Fruit fly (Drosophila melanogaster) whole organism, embryonic: ENCODE measurements around the gene CG3119.

Experiments used
- ATbp ChIP-seq: fragments of 200-800 bp; sonication (Bioruptor generic); optimal IDR thresholded peaks from 2 replicates; lab custom pipeline; 2017; ENCODE audit warnings: missing biosample characterization, mild to moderate bottlenecking, missing genetic modification characterization, missing genetic modification reagents
- B-H2 ChIP-seq: fragments of 200-800 bp; sonication (Bioruptor generic); optimal IDR thresholded peaks from 2 replicates; lab custom pipeline; 2018; ENCODE audit warnings: missing biosample characterization, mild to moderate bottlenecking, missing genetic modification characterization
- CG10147 ChIP-seq: fragments of 200-800 bp; sonication (Bioruptor generic); optimal IDR thresholded peaks from 2 replicates; lab custom pipeline; 2019; ENCODE audit warnings: missing biosample characterization, mild to moderate bottlenecking, missing genetic modification characterization, moderate library complexity
- CG1024 ChIP-seq: fragments of 200-800 bp; sonication (Bioruptor generic); IDR thresholded peaks from 2 replicates; pipeline ENCODE4 v1.3.6; 2022; ENCODE audit warnings: missing biosample characterization, missing genetic modification characterization
- CG11247 ChIP-seq: fragments of 200-800 bp; sonication (Bioruptor generic); IDR thresholded peaks from 2 replicates; pipeline ENCODE4 v1.3.6; 2022; ENCODE audit warnings: missing biosample characterization, missing genetic modification characterization
- CG11560 ChIP-seq: fragments of 200-800 bp; sonication (Bioruptor generic); IDR thresholded peaks from 3 replicates; pipeline ENCODE4 v1.3.6; 2022; ENCODE audit warnings: missing biosample characterization, missing genetic modification characterization
- CG12104 ChIP-seq: fragments of 200-800 bp; sonication (Bioruptor generic); optimal IDR thresholded peaks from 3 replicates; lab custom pipeline; 2016; ENCODE audit warnings: missing biosample characterization, missing genetic modification characterization
- CG12942 ChIP-seq: fragments of 200-800 bp; sonication (Bioruptor generic); optimal IDR thresholded peaks from 3 replicates; lab custom pipeline; 2016; ENCODE audit warnings: missing biosample characterization, missing genetic modification characterization
- CG14667 ChIP-seq: fragments of 200-800 bp; sonication (Bioruptor generic); IDR thresholded peaks from 2 replicates; pipeline ENCODE4 v1.3.6; 2022; ENCODE audit warnings: missing biosample characterization, missing genetic modification characterization
- CG14860 ChIP-seq: fragments of 200-800 bp; sonication (Bioruptor generic); IDR thresholded peaks from 3 replicates; pipeline ENCODE4 v1.3.6; 2022; ENCODE audit warnings: missing biosample characterization, missing genetic modification characterization; ENCODE audit not compliant: partially characterized antibody
- CG15696 ChIP-seq: fragments of 200-800 bp; sonication (Bioruptor generic); optimal IDR thresholded peaks from 2 replicates; lab custom pipeline; 2019; ENCODE audit warnings: missing biosample characterization, mild to moderate bottlenecking, missing genetic modification characterization, moderate library complexity
- CG17612 ChIP-seq: fragments of 200-800 bp; sonication (Bioruptor generic); IDR thresholded peaks from 2 replicates; pipeline ENCODE4 v1.3.6; 2022; ENCODE audit warnings: missing biosample characterization, missing genetic modification characterization
- CG17912 ChIP-seq: fragments of 200-800 bp; sonication (Bioruptor generic); optimal IDR thresholded peaks from 2 replicates; lab custom pipeline; 2018; ENCODE audit warnings: missing biosample characterization, mild to moderate bottlenecking, missing genetic modification characterization
- CG2678 ChIP-seq: fragments of 200-800 bp; sonication (Bioruptor generic); optimal IDR thresholded peaks from 3 replicates; lab custom pipeline; 2019; ENCODE audit warnings: missing biosample characterization, mild to moderate bottlenecking, missing genetic modification characterization, moderate library complexity
- CG2889 ChIP-seq: fragments of 200-800 bp; sonication (Bioruptor generic); IDR thresholded peaks from 3 replicates; pipeline ENCODE4 v1.3.6; 2022; ENCODE audit warnings: missing biosample characterization, missing genetic modification characterization
- CG31224 ChIP-seq: fragments of 200-800 bp; sonication (Bioruptor generic); IDR thresholded peaks from 2 replicates; pipeline ENCODE4 v1.3.6; 2022; ENCODE audit warnings: missing biosample characterization, missing genetic modification characterization
- CG31441 ChIP-seq: fragments of 200-800 bp; sonication (Bioruptor generic); IDR thresholded peaks from 2 replicates; pipeline ENCODE4 v1.3.6; 2022; ENCODE audit warnings: missing biosample characterization, missing genetic modification characterization
- CG3163 ChIP-seq: fragments of 200-800 bp; sonication (Bioruptor generic); optimal IDR thresholded peaks from 3 replicates; lab custom pipeline; 2016; ENCODE audit warnings: missing biosample characterization, missing genetic modification characterization
- CG32767 ChIP-seq: fragments of 200-800 bp; sonication (Bioruptor generic); IDR thresholded peaks from 2 replicates; pipeline ENCODE4 v1.3.6; 2022; ENCODE audit warnings: missing biosample characterization, missing genetic modification characterization
- CG33557 ChIP-seq: fragments of 200-800 bp; sonication (Bioruptor generic); optimal IDR thresholded peaks from 2 replicates; lab custom pipeline; 2019; ENCODE audit warnings: missing biosample characterization, mild to moderate bottlenecking, missing genetic modification characterization, moderate library complexity
- CG34422 ChIP-seq: fragments of 200-800 bp; sonication (Bioruptor generic); IDR thresholded peaks from 3 replicates; pipeline ENCODE4 v1.3.6; 2022; ENCODE audit warnings: missing biosample characterization, missing genetic modification characterization
- CG4854 ChIP-seq: fragments of 200-800 bp; sonication (Bioruptor generic); optimal IDR thresholded peaks from 2 replicates; lab custom pipeline; 2016; ENCODE audit warnings: missing biosample characterization, missing genetic modification characterization, inconsistent platforms
- CG6765 ChIP-seq: fragments of 200-800 bp; sonication (Bioruptor generic); optimal IDR thresholded peaks from 3 replicates; lab custom pipeline; 2017; ENCODE audit warnings: missing biosample characterization, mild to moderate bottlenecking, missing genetic modification characterization
- CG9797 ChIP-seq: fragments of 200-800 bp; sonication (Bioruptor generic); optimal IDR thresholded peaks from 3 replicates; lab custom pipeline; 2018; ENCODE audit warnings: missing biosample characterization, mild to moderate bottlenecking, missing genetic modification characterization
- CHES-1-like ChIP-seq: fragments of 200-800 bp; sonication (Bioruptor generic); optimal IDR thresholded peaks from 2 replicates; lab custom pipeline; 2016; ENCODE audit warnings: missing biosample characterization, missing genetic modification characterization
- Deaf1 ChIP-seq: fragments of 200-800 bp; optimal IDR thresholded peaks from 3 replicates; lab custom pipeline; 2019; ENCODE audit warnings: missing biosample characterization, mild to moderate bottlenecking, missing genetic modification characterization, moderate library complexity
- ERR ChIP-seq: fragments of 200-800 bp; sonication (Bioruptor generic); optimal IDR thresholded peaks from 2 replicates; lab custom pipeline; 2016; ENCODE audit warnings: missing biosample characterization, missing genetic modification characterization
- H15 ChIP-seq: fragments of 200-800 bp; sonication (Bioruptor generic); IDR thresholded peaks from 3 replicates; pipeline ENCODE4 v1.3.6; 2022; ENCODE audit warnings: missing biosample characterization, missing genetic modification characterization
- HLH3B ChIP-seq: fragments of 200-800 bp; sonication (Bioruptor generic); IDR thresholded peaks from 2 replicates; pipeline ENCODE4 v1.3.6; 2022; ENCODE audit warnings: missing biosample characterization, missing genetic modification characterization
- Myb ChIP-seq: fragments of 200-800 bp; sonication (Bioruptor generic); optimal IDR thresholded peaks from 2 replicates; lab custom pipeline; 2016; ENCODE audit warnings: missing biosample characterization, missing genetic modification characterization
- Vsx1 ChIP-seq: fragments of 200-800 bp; sonication (Bioruptor generic); optimal IDR thresholded peaks from 2 replicates; lab custom pipeline; 2017; ENCODE audit warnings: missing biosample characterization, mild to moderate bottlenecking, missing genetic modification characterization, missing genetic modification reagents
- Xrp1 ChIP-seq: fragments of 200-800 bp; sonication (Bioruptor generic); IDR thresholded peaks from 2 replicates; pipeline ENCODE4 v1.3.6; 2022; ENCODE audit warnings: missing biosample characterization, missing genetic modification characterization
- ash1 ChIP-seq: fragments of 200-800 bp; sonication (Bioruptor generic); optimal IDR thresholded peaks from 2 replicates; lab custom pipeline; 2018; ENCODE audit warnings: missing biosample characterization, mild to moderate bottlenecking, missing genetic modification characterization
- bbx ChIP-seq: fragments of 200-800 bp; sonication (Bioruptor generic); IDR thresholded peaks from 2 replicates; pipeline ENCODE4 v1.3.6; 2022; ENCODE audit warnings: missing biosample characterization, missing genetic modification characterization; ENCODE audit not compliant: partially characterized antibody
- bcd ChIP-seq: fragments of 200-800 bp; sonication (Bioruptor generic); optimal IDR thresholded peaks from 2 replicates; lab custom pipeline; 2017; ENCODE audit warnings: missing biosample characterization, mild to moderate bottlenecking, missing genetic modification characterization
- cas ChIP-seq: fragments of 200-800 bp; sonication (Bioruptor generic); IDR thresholded peaks from 2 replicates; pipeline ENCODE4 v1.3.6; 2022; ENCODE audit warnings: missing biosample characterization, missing genetic modification characterization
- crc ChIP-seq: fragments of 200-800 bp; sonication (Bioruptor generic); optimal IDR thresholded peaks from 2 replicates; lab custom pipeline; 2016; ENCODE audit warnings: missing biosample characterization, missing genetic modification characterization
- dysf ChIP-seq: fragments of 200-800 bp; sonication (Bioruptor generic); IDR thresholded peaks from 3 replicates; pipeline ENCODE4 v1.3.6; 2022; ENCODE audit warnings: missing biosample characterization, missing genetic modification characterization
- eyg ChIP-seq: fragments of 200-800 bp; sonication (Bioruptor generic); optimal IDR thresholded peaks from 3 replicates; lab custom pipeline; 2016; ENCODE audit warnings: missing biosample characterization, missing genetic modification characterization
- gfzf ChIP-seq: fragments of 200-800 bp; sonication (Bioruptor generic); optimal IDR thresholded peaks from 2 replicates; lab custom pipeline; 2016; ENCODE audit warnings: missing biosample characterization, mild to moderate bottlenecking, missing genetic modification characterization, moderate library complexity
- mam ChIP-seq: fragments of 200-800 bp; sonication (Bioruptor generic); optimal IDR thresholded peaks from 3 replicates; lab custom pipeline; 2016; ENCODE audit warnings: missing biosample characterization, missing genetic modification characterization
- nerfin-2 ChIP-seq: fragments of 200-800 bp; sonication (Bioruptor generic); IDR thresholded peaks from 2 replicates; pipeline ENCODE4 v1.3.6; 2022; ENCODE audit warnings: missing biosample characterization, missing genetic modification characterization; ENCODE audit not compliant: partially characterized antibody
- org-1 ChIP-seq: fragments of 200-800 bp; sonication (Bioruptor generic); optimal IDR thresholded peaks from 2 replicates; lab custom pipeline; 2017; ENCODE audit warnings: missing biosample characterization, missing genetic modification characterization
- p53 ChIP-seq: fragments of 200-800 bp; sonication (Bioruptor generic); optimal IDR thresholded peaks from 2 replicates; lab custom pipeline; 2016; ENCODE audit warnings: missing biosample characterization, missing genetic modification characterization
- phol ChIP-seq: fragments of 200-800 bp; sonication (Bioruptor generic); optimal IDR thresholded peaks from 3 replicates; lab custom pipeline; 2018; ENCODE audit warnings: missing biosample characterization, mild to moderate bottlenecking, missing genetic modification characterization, moderate library complexity
- pita ChIP-seq: fragments of 200-800 bp; sonication (Bioruptor generic); optimal IDR thresholded peaks from 2 replicates; lab custom pipeline; 2017; ENCODE audit warnings: missing biosample characterization, mild to moderate bottlenecking, missing genetic modification characterization
- pnt ChIP-seq: fragments of 200-800 bp; sonication (Bioruptor generic); optimal IDR thresholded peaks from 3 replicates; lab custom pipeline; 2016; ENCODE audit warnings: missing biosample characterization, missing genetic modification characterization
- sd ChIP-seq: fragments of 200-800 bp; sonication (Bioruptor generic); optimal IDR thresholded peaks from 3 replicates; lab custom pipeline; 2018; ENCODE audit warnings: missing biosample characterization, mild to moderate bottlenecking, missing genetic modification characterization, moderate library complexity
- slou ChIP-seq: fragments of 200-800 bp; sonication (Bioruptor generic); optimal IDR thresholded peaks from 3 replicates; lab custom pipeline; 2016; ENCODE audit warnings: missing biosample characterization, missing genetic modification characterization
- ssp ChIP-seq: fragments of 200-800 bp; sonication (Bioruptor generic); IDR thresholded peaks from 2 replicates; pipeline ENCODE4 v1.3.6; 2022; ENCODE audit warnings: missing biosample characterization, missing genetic modification characterization
- unpg ChIP-seq: fragments of 200-800 bp; sonication (Bioruptor generic); optimal IDR thresholded peaks from 3 replicates; lab custom pipeline; 2018; ENCODE audit warnings: missing biosample characterization, mild to moderate bottlenecking, missing genetic modification characterization, moderate library complexity

Gene CG3119

dm6 chr2L:2856960-2857584 lies 19.4 kb upstream of the CG3119 start, which contains the start of gene CG2991 (continued):
- TF ChIP-seq p53 (GFP tag; lab: Kevin White, UChicago) (no peak), CG33557 (no peak), org-1 (no peak), cas (GFP tag; lab: Robert Waterston, UW) (no peak), CHES-1-like (peak; percentile 45), eyg (GFP tag; lab: Kevin White, UChicago) (no peak), CG31441 (GFP tag; lab: Robert Waterston, UW) (peak; percentile 33; the same call in 1 of the 2 replicates), ERR (GFP tag; lab: Kevin White, UChicago) (peak; percentile 51), CG1024 (GFP tag; lab: Robert Waterston, UW) (no peak), CG4854 (no peak), phol (tag; lab: Kevin White, UChicago) (peak; percentile 45), bbx (GFP tag; lab: Robert Waterston, UW) (peak; percentile 87), CG12104 (GFP tag; lab: Kevin White, UChicago) (peak; percentile 16), CG11560 (tag; lab: Robert Waterston, UW) (no peak), ash1 (GFP tag; lab: Kevin White, UChicago) (no peak), Vsx1 (GFP tag; lab: Kevin White, UChicago) (peak; percentile 34), CG11247 (GFP tag; lab: Robert Waterston, UW) (no peak), pnt (GFP tag; lab: Kevin White, UChicago) (no peak), CG34422 (GFP tag; lab: Robert Waterston, UW) (peak; percentile 36; the same call in 1 of the 3 replicates), CG17912 (no peak), CG12942 (GFP tag; lab: Kevin White, UChicago) (no peak), CG6765 (GFP tag; lab: Kevin White, UChicago) (no peak), Myb (GFP tag; lab: Kevin White, UChicago) (peak; percentile 56), HLH3B (GFP tag; lab: Robert Waterston, UW) (no peak), nerfin-2 (GFP tag; lab: Robert Waterston, UW) (0 out of 2 replicates have a peak, but pooled peaks have one; percentile 33), CG14667 (GFP tag; lab: Robert Waterston, UW) (no peak), CG9797 (GFP tag; lab: Kevin White, UChicago) (peak; percentile 98), ATbp (GFP tag; lab: Kevin White, UChicago) (no peak), CG14860 (GFP tag; lab: Robert Waterston, UW) (peak; percentile 64; the same call in 2 of the 3 replicates), ssp (GFP tag; lab: Robert Waterston, UW) (peak; percentile 65), CG10147 (GFP tag; lab: Kevin White, UChicago) (peak; percentile 36), gfzf (GFP tag; lab: Kevin White, UChicago) (peak; percentile 92), CG3163 (GFP tag; lab: Kevin White, UChicago) (no peak), CG32767 (GFP tag; lab: Robert Waterston, UW) (no peak), sd (tag; lab: Kevin White, UChicago) (peak; percentile 82), H15 (GFP tag; lab: Robert Waterston, UW) (no peak), CG31224 (GFP tag; lab: Robert Waterston, UW) (no peak), Xrp1 (GFP tag; lab: Robert Waterston, UW) (no peak), CG17612 (no peak), pita (GFP tag; lab: Kevin White, UChicago) (no peak), CG2678 (tag; lab: Kevin White, UChicago) (peak; percentile 12), Deaf1 (tag; lab: Kevin White, UChicago) (peak; percentile 19), slou (GFP tag; lab: Kevin White, UChicago) (no peak), mam (peak; percentile 54), CG2889 (GFP tag; lab: Robert Waterston, UW) (no peak), bcd (GFP tag; lab: Kevin White, UChicago) (no peak), B-H2 (GFP tag; lab: Kevin White, UChicago) (peak; percentile 64), unpg (GFP tag; lab: Kevin White, UChicago) (peak; percentile 43), crc (GFP tag; lab: Kevin White, UChicago) (no peak), dysf (GFP tag; lab: Robert Waterston, UW) (no peak), CG15696 (peak; percentile 9)
